Fruit fly (Drosophila melanogaster) whole organism, embryonic: ENCODE data around the gene BNIP3.
A peak's percentile ranks its signal among the peaks of the same experiment; 100 is the strongest.

Source experiments
- Aef1 ChIP-seq: fragments of 200-800 bp; sonication (Bioruptor generic); IDR thresholded peaks from 3 replicates; pipeline ENCODE4 v1.3.6; 2022; ENCODE audit warnings: missing biosample characterization, missing genetic modification characterization
- Atf3 ChIP-seq: fragments of 200-800 bp; sonication (Bioruptor generic); optimal IDR thresholded peaks from 3 replicates; lab custom pipeline; 2016; ENCODE audit warnings: missing biosample characterization, missing genetic modification characterization
- BEAF-32 ChIP-seq: fragments of 200-800 bp; sonication (Bioruptor generic); optimal IDR thresholded peaks from 3 replicates; lab custom pipeline; 2017; ENCODE audit warnings: missing biosample characterization, missing genetic modification characterization, mild to moderate bottlenecking, moderate library complexity, missing genetic modification reagents
- CG10959 ChIP-seq: fragments of 200-800 bp; sonication (Bioruptor generic); IDR thresholded peaks from 2 replicates; pipeline ENCODE4 v1.3.6; 2022; ENCODE audit warnings: missing biosample characterization, missing genetic modification characterization
- CG11085 ChIP-seq: fragments of 200-800 bp; sonication (Bioruptor generic); IDR thresholded peaks from 2 replicates; pipeline ENCODE4 v1.3.6; 2022; ENCODE audit warnings: missing biosample characterization, missing genetic modification characterization
- CG11695 ChIP-seq: fragments of 200-800 bp; sonication (Bioruptor generic); IDR thresholded peaks from 3 replicates; pipeline ENCODE4 v1.3.6; 2022; ENCODE audit warnings: missing biosample characterization, missing genetic modification characterization
- CG11723 ChIP-seq: fragments of 200-800 bp; sonication (Bioruptor generic); optimal IDR thresholded peaks from 2 replicates; lab custom pipeline; 2017; ENCODE audit warnings: missing biosample characterization, mild to moderate bottlenecking, missing genetic modification characterization
- CG13287 ChIP-seq: fragments of 200-800 bp; sonication (Bioruptor generic); IDR thresholded peaks from 2 replicates; pipeline ENCODE4 v1.3.6; 2022; ENCODE audit warnings: missing biosample characterization, missing genetic modification characterization; ENCODE audit not compliant: partially characterized antibody
- CG14441 ChIP-seq: fragments of 200-800 bp; sonication (Bioruptor generic); IDR thresholded peaks from 2 replicates; pipeline ENCODE4 v1.3.6; 2022; ENCODE audit warnings: missing biosample characterization, missing genetic modification characterization
- CG15601 ChIP-seq: fragments of 200-800 bp; sonication (Bioruptor generic); optimal IDR thresholded peaks from 3 replicates; lab custom pipeline; 2019; ENCODE audit warnings: missing biosample characterization, mild to moderate bottlenecking, missing genetic modification characterization, moderate library complexity
- CG1792 ChIP-seq: fragments of 200-800 bp; sonication (Bioruptor generic); optimal IDR thresholded peaks from 2 replicates; lab custom pipeline; 2016; ENCODE audit warnings: missing biosample characterization, missing genetic modification characterization
- CG18599 ChIP-seq: fragments of 200-800 bp; sonication (Bioruptor generic); optimal IDR thresholded peaks from 3 replicates; lab custom pipeline; 2017; ENCODE audit warnings: missing biosample characterization, missing genetic modification characterization, mild to moderate bottlenecking, moderate library complexity, missing genetic modification reagents
- CG2199 ChIP-seq: fragments of 200-800 bp; sonication (Bioruptor generic); IDR thresholded peaks from 3 replicates; pipeline ENCODE4 v1.3.6; 2022; ENCODE audit warnings: missing biosample characterization, missing genetic modification characterization
- CG2678 ChIP-seq: fragments of 200-800 bp; sonication (Bioruptor generic); optimal IDR thresholded peaks from 3 replicates; lab custom pipeline; 2019; ENCODE audit warnings: missing biosample characterization, mild to moderate bottlenecking, missing genetic modification characterization, moderate library complexity
- CG34376 ChIP-seq: fragments of 200-800 bp; sonication (Bioruptor generic); optimal IDR thresholded peaks from 2 replicates; lab custom pipeline; 2018; ENCODE audit warnings: missing biosample characterization, mild to moderate bottlenecking, missing genetic modification characterization
- CG3995 ChIP-seq: fragments of 200-800 bp; sonication (Bioruptor generic); optimal IDR thresholded peaks from 3 replicates; lab custom pipeline; 2016; ENCODE audit warnings: missing biosample characterization, missing genetic modification characterization
- CG6765 ChIP-seq: fragments of 200-800 bp; sonication (Bioruptor generic); optimal IDR thresholded peaks from 3 replicates; lab custom pipeline; 2017; ENCODE audit warnings: missing biosample characterization, mild to moderate bottlenecking, missing genetic modification characterization
- CG7928 ChIP-seq: fragments of 200-800 bp; sonication (Bioruptor generic); optimal IDR thresholded peaks from 2 replicates; lab custom pipeline; 2017; ENCODE audit warnings: missing biosample characterization, mild to moderate bottlenecking, missing genetic modification characterization
- CG8359 ChIP-seq: fragments of 200-800 bp; sonication (Bioruptor generic); optimal IDR thresholded peaks from 2 replicates; lab custom pipeline; 2017; ENCODE audit warnings: missing biosample characterization, mild to moderate bottlenecking, missing genetic modification characterization, borderline replicate concordance
- CG9609 ChIP-seq: fragments of 200-800 bp; sonication (Bioruptor generic); optimal IDR thresholded peaks from 3 replicates; lab custom pipeline; 2016; ENCODE audit warnings: missing biosample characterization, missing genetic modification characterization
- Dbx ChIP-seq: fragments of 200-800 bp; sonication (Bioruptor generic); IDR thresholded peaks from 3 replicates; pipeline ENCODE4 v1.3.6; 2022; ENCODE audit warnings: missing biosample characterization, missing genetic modification characterization
- Elba2 ChIP-seq: fragments of 200-800 bp; sonication (Bioruptor generic); optimal IDR thresholded peaks from 3 replicates; lab custom pipeline; 2016; ENCODE audit warnings: missing biosample characterization, missing genetic modification characterization
- Gug ChIP-seq: fragments of 200-800 bp; sonication (Bioruptor generic); IDR thresholded peaks from 4 replicates; pipeline ENCODE4 v1.3.6; 2022; ENCODE audit warnings: missing biosample characterization, missing genetic modification characterization
- Hmx ChIP-seq: fragments of 200-800 bp; sonication (Bioruptor generic); optimal IDR thresholded peaks from 2 replicates; lab custom pipeline; 2016; ENCODE audit warnings: missing biosample characterization, missing genetic modification characterization
- Hr3 ChIP-seq: fragments of 200-800 bp; sonication (Bioruptor generic); optimal IDR thresholded peaks from 3 replicates; lab custom pipeline; 2016; ENCODE audit warnings: missing biosample characterization, missing genetic modification characterization
- Jarid2 ChIP-seq: fragments of 200-800 bp; sonication (Bioruptor generic); optimal IDR thresholded peaks from 3 replicates; lab custom pipeline; 2017; ENCODE audit warnings: mild to moderate bottlenecking, missing biosample characterization, missing genetic modification reagents, missing genetic modification characterization
- Lhr ChIP-seq: fragments of 200-800 bp; sonication (Bioruptor generic); optimal IDR thresholded peaks from 3 replicates; lab custom pipeline; 2017; ENCODE audit warnings: mild to moderate bottlenecking, missing biosample characterization, missing genetic modification reagents, missing genetic modification characterization
- Pdp1 ChIP-seq, 2 experiments: fragments of 200-800 bp; sonication (Bioruptor generic); optimal IDR thresholded peaks; 3 replicates each; lab custom pipeline; 2016; ENCODE audit warnings: missing biosample characterization in 2 of 2, missing genetic modification characterization in 2 of 2, mild to moderate bottlenecking in 1 of 2, moderate library complexity in 1 of 2
- Side ChIP-seq: fragments of 200-800 bp; sonication (Bioruptor generic); optimal IDR thresholded peaks from 2 replicates; lab custom pipeline; 2016; ENCODE audit warnings: missing biosample characterization, missing genetic modification characterization
- Stat92E ChIP-seq, 3 experiments: fragments of >200 bp in 2 of 3; fragments of 200-800 bp in 1 of 3; sonication (Bioruptor generic) in 1 of 3; optimal IDR thresholded peaks; 2 replicates each; lab custom pipeline; 2017 to 2019; ENCODE audit warnings: missing biosample characterization in 3 of 3, missing genetic modification characterization in 3 of 3, mild to moderate bottlenecking in 1 of 3, moderate library complexity in 1 of 3
- abd-A ChIP-seq: fragments of 200-800 bp; sonication (Bioruptor generic); optimal IDR thresholded peaks from 3 replicates; lab custom pipeline; 2019; ENCODE audit warnings: missing biosample characterization, mild to moderate bottlenecking, missing genetic modification characterization, moderate library complexity
- amos ChIP-seq: fragments of 200-800 bp; sonication (Bioruptor generic); IDR thresholded peaks from 2 replicates; pipeline ENCODE4 v1.3.6; 2022; ENCODE audit warnings: missing biosample characterization, missing genetic modification characterization; ENCODE audit not compliant: partially characterized antibody
- az2 ChIP-seq: fragments of 200-800 bp; sonication (Bioruptor generic); optimal IDR thresholded peaks from 3 replicates; lab custom pipeline; 2016; ENCODE audit warnings: missing biosample characterization, missing genetic modification characterization
- chif ChIP-seq, 2 experiments: fragments of 200-800 bp; sonication (Bioruptor generic); optimal IDR thresholded peaks; 3 replicates each; lab custom pipeline; 2016; ENCODE audit warnings: missing biosample characterization in 2 of 2, missing genetic modification characterization in 2 of 2
- crol ChIP-seq: fragments of 200-800 bp; sonication (Bioruptor generic); IDR thresholded peaks from 2 replicates; pipeline ENCODE4 v1.3.6; 2022; ENCODE audit warnings: missing biosample characterization, missing genetic modification characterization
- eve ChIP-seq, 2 experiments: fragments of >200 bp; optimal IDR thresholded peaks; 2 replicates each; lab custom pipeline; 2017; ENCODE audit warnings: missing biosample characterization in 2 of 2, missing genetic modification characterization in 2 of 2
- fd64A ChIP-seq: fragments of 200-800 bp; sonication (Bioruptor generic); optimal IDR thresholded peaks from 3 replicates; lab custom pipeline; 2018; ENCODE audit warnings: missing biosample characterization, mild to moderate bottlenecking, missing genetic modification characterization
- fu2 ChIP-seq: fragments of 200-800 bp; sonication (Bioruptor generic); optimal IDR thresholded peaks from 2 replicates; lab custom pipeline; 2016; ENCODE audit warnings: missing biosample characterization, missing genetic modification characterization
- gce ChIP-seq: fragments of 200-800 bp; sonication (Bioruptor generic); IDR thresholded peaks from 3 replicates; pipeline ENCODE4 v1.3.6; 2022; ENCODE audit warnings: missing biosample characterization, missing genetic modification characterization
- nom ChIP-seq: fragments of 200-800 bp; sonication (Bioruptor generic); optimal IDR thresholded peaks from 2 replicates; lab custom pipeline; 2017; ENCODE audit warnings: missing biosample characterization, missing genetic modification characterization, mild to moderate bottlenecking, moderate library complexity, missing genetic modification reagents
- org-1 ChIP-seq: fragments of 200-800 bp; sonication (Bioruptor generic); optimal IDR thresholded peaks from 2 replicates; lab custom pipeline; 2017; ENCODE audit warnings: missing biosample characterization, missing genetic modification characterization
- ranshi ChIP-seq: fragments of 200-800 bp; sonication (Bioruptor generic); IDR thresholded peaks from 2 replicates; pipeline ENCODE4 v1.3.6; 2022; ENCODE audit warnings: missing biosample characterization, missing genetic modification characterization
- schlank ChIP-seq: fragments of 200-800 bp; sonication (Bioruptor generic); optimal IDR thresholded peaks from 2 replicates; lab custom pipeline; 2018; ENCODE audit warnings: missing biosample characterization, mild to moderate bottlenecking, missing genetic modification characterization
- sens-2 ChIP-seq: fragments of 200-800 bp; sonication (Bioruptor generic); IDR thresholded peaks from 2 replicates; pipeline ENCODE4 v1.3.6; 2022; ENCODE audit warnings: missing biosample characterization, missing genetic modification characterization
- slou ChIP-seq: fragments of 200-800 bp; sonication (Bioruptor generic); optimal IDR thresholded peaks from 3 replicates; lab custom pipeline; 2016; ENCODE audit warnings: missing biosample characterization, missing genetic modification characterization
- ssp ChIP-seq: fragments of 200-800 bp; sonication (Bioruptor generic); IDR thresholded peaks from 2 replicates; pipeline ENCODE4 v1.3.6; 2022; ENCODE audit warnings: missing biosample characterization, missing genetic modification characterization
- stwl ChIP-seq: fragments of 200-800 bp; sonication (Bioruptor generic); optimal IDR thresholded peaks from 3 replicates; lab custom pipeline; 2018; ENCODE audit warnings: missing biosample characterization, mild to moderate bottlenecking, missing genetic modification characterization, moderate library complexity
- toy ChIP-seq: fragments of 200-800 bp; sonication (Bioruptor generic); IDR thresholded peaks from 2 replicates; pipeline ENCODE4 v1.3.6; 2022; ENCODE audit warnings: missing biosample characterization, missing genetic modification characterization
- trh ChIP-seq: fragments of 200-800 bp; sonication (Bioruptor generic); optimal IDR thresholded peaks from 2 replicates; lab custom pipeline; 2016; ENCODE audit warnings: missing biosample characterization, missing genetic modification characterization
- yki ChIP-seq: fragments of >200 bp; optimal IDR thresholded peaks from 3 replicates; lab custom pipeline; 2018

The BNIP3 gene

dm6 chr3L:20526196-20526740 is 7.1 kb upstream of the BNIP3 start, which contains the start of gene Nubp2 (continued):
- TF ChIP-seq CG18599 (GFP tag; lab: Kevin White, UChicago) (peak; percentile 95), BEAF-32 (GFP tag; lab: Kevin White, UChicago) (peak; percentile 69), chif (GFP tag; optimal IDR thresholded peaks at IDR 0.05; lab: Kevin White, UChicago) (peak; percentile 91 to 96), CG2199 (no peak), CG13287 (GFP tag; lab: Robert Waterston, UW) (0 out of 2 replicates have a peak, but pooled peaks have one; percentile 7), CG3995 (GFP tag; lab: Kevin White, UChicago) (peak; percentile 96), CG6765 (peak; percentile 89), fd64A (peak; percentile 47), ssp (GFP tag; lab: Robert Waterston, UW) (peak; percentile 90), fu2 (peak; percentile 94), CG7928 (peak; percentile 96), Elba2 (GFP tag; lab: Kevin White, UChicago) (peak; percentile 90), Atf3 (GFP tag; lab: Kevin White, UChicago) (peak; percentile 92), toy (GFP tag; lab: Robert Waterston, UW) (peak; percentile 85; the same call in 1 of the 2 replicates), Hr3 (GFP tag; lab: Kevin White, UChicago) (peak; percentile 99), nom (GFP tag; lab: Kevin White, UChicago) (peak; percentile 77), CG1792 (peak; percentile 87), ranshi (GFP tag; lab: Robert Waterston, UW) (peak; percentile 87), CG11723 (peak; percentile 93), az2 (GFP tag; lab: Kevin White, UChicago) (peak; percentile 96), crol (GFP tag; lab: Robert Waterston, UW) (no peak), CG14441 (GFP tag; lab: Robert Waterston, UW) (peak; percentile 90), Gug (GFP tag; lab: Robert Waterston, UW) (peak; percentile 88), CG34376 (GFP tag; lab: Kevin White, UChicago) (peak; percentile 95), Side (GFP tag; lab: Kevin White, UChicago) (peak; percentile 89), amos (GFP tag; lab: Robert Waterston, UW) (no peak), stwl (tag; lab: Kevin White, UChicago) (peak; percentile 79), CG10959 (peak; percentile 86), eve (GFP tag; optimal IDR thresholded peaks at IDR 0.05; lab: Kevin White, UChicago) (peak; percentile 79 to 97), gce (GFP tag; lab: Robert Waterston, UW) (peak; percentile 71; the same call in 2 of the 3 replicates), CG2678 (peak; percentile 97), Aef1 (GFP tag; lab: Robert Waterston, UW) (peak; percentile 91), abd-A (tag; lab: Kevin White, UChicago) (no peak), sens-2 (GFP tag; lab: Robert Waterston, UW) (peak; percentile 63; the same call in 1 of the 2 replicates), Dbx (GFP tag; lab: Robert Waterston, UW) (peak; percentile 95), schlank (tag; lab: Kevin White, UChicago) (peak; percentile 85), CG8359 (GFP tag; lab: Kevin White, UChicago) (peak; percentile 80), org-1 (GFP tag; lab: Kevin White, UChicago) (peak; percentile 81), Stat92E (GFP tag; optimal IDR thresholded peaks at IDR 0.05; lab: Kevin White, UChicago) (peak in 1 of 3 experiments; percentile 70), CG11085 (GFP tag; lab: Robert Waterston, UW) (peak; percentile 90), Hmx (peak; percentile 91), yki (lab: Kevin White, UChicago) (peak; percentile 1), CG9609 (GFP tag; lab: Kevin White, UChicago) (peak; percentile 94), Jarid2 (GFP tag; lab: Kevin White, UChicago) (peak; percentile 71), Lhr (GFP tag; lab: Kevin White, UChicago) (peak; percentile 88), trh (GFP tag; lab: Kevin White, UChicago) (peak; percentile 95), CG11695 (GFP tag; lab: Robert Waterston, UW) (peak; percentile 90), Pdp1 (GFP tag; optimal IDR thresholded peaks at IDR 0.05; lab: Kevin White, UChicago) (peak; percentile 36 to 96), CG15601 (peak; percentile 93), slou (GFP tag; lab: Kevin White, UChicago) (peak; percentile 94)
